Fruit fly (Drosophila melanogaster): Measurements from ENCODE around the gene Ant2.

Ant2 gene

DNA sequence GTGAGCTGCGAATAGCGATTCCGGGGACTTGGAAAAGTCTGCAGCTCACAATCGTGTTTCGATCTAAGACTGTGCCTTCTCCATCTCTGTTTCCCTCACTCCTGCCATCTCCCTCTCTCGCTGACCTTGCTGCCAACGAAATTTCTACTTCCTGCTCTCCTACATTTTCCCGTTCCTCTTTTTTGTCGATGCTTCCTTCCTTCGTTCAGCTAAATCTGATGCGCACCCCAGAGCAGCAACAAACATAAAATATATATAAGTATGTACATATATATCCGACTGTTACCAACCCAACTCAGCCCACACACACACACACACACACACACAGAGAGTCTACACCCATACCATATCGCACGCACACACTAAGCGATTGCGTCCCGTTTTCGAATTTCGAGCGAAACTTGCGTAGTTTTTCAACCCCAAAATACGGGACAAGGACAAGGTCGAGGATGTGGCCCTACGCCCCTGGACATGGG lies 37.6 kb upstream of the Ant2 start, which contains the start of gene Imp:
Gene Imp (minus strand): TSS at position 51 of the 476 bp plus-strand sequence.
- no peak for TF ChIP-seq toe (GFP tag; optimal IDR thresholded peaks at IDR 0.05)
- TF ChIP-seq ovo (GFP tag; optimal IDR thresholded peaks at IDR 0.05), result no peak
- TF ChIP-seq cic (GFP tag; optimal IDR thresholded peaks at IDR 0.05), result no peak
- no peak for TF ChIP-seq tj (GFP tag; optimal IDR thresholded peaks at IDR 0.05)
- no peak for TF ChIP-seq pad (GFP tag; optimal IDR thresholded peaks at IDR 0.05)
- TF ChIP-seq CG7045 (GFP tag; optimal IDR thresholded peaks at IDR 0.05), result no peak
- no peak for TF ChIP-seq CG7101 (tag; optimal IDR thresholded peaks at IDR 0.05)
- no peak for TF ChIP-seq bab1 (GFP tag; optimal IDR thresholded peaks at IDR 0.05)
- no peak for TF ChIP-seq Clk (GFP tag; optimal IDR thresholded peaks at IDR 0.05)
- no peak for TF ChIP-seq CG5204 (GFP tag; optimal IDR thresholded peaks at IDR 0.05)
- no peak for TF ChIP-seq Mnt (GFP tag; optimal IDR thresholded peaks at IDR 0.05)
- TF ChIP-seq cnc (optimal IDR thresholded peaks at IDR 0.05), result no peak
- no peak for TF ChIP-seq Hr96 (GFP tag; optimal IDR thresholded peaks at IDR 0.05)
- TF ChIP-seq CG33017 (tag; optimal IDR thresholded peaks at IDR 0.05), result no peak
- no peak for TF ChIP-seq CG12768 (GFP tag; optimal IDR thresholded peaks at IDR 0.05)
- TF ChIP-seq CG11617 (GFP tag; optimal IDR thresholded peaks at IDR 0.05), result no peak
- no peak for TF ChIP-seq CG14711 (tag; optimal IDR thresholded peaks at IDR 0.05)
- no peak for TF ChIP-seq CG1620 (GFP tag; optimal IDR thresholded peaks at IDR 0.05)
- TF ChIP-seq Crg-1 (GFP tag; optimal IDR thresholded peaks at IDR 0.05), result no peak

DNA sequence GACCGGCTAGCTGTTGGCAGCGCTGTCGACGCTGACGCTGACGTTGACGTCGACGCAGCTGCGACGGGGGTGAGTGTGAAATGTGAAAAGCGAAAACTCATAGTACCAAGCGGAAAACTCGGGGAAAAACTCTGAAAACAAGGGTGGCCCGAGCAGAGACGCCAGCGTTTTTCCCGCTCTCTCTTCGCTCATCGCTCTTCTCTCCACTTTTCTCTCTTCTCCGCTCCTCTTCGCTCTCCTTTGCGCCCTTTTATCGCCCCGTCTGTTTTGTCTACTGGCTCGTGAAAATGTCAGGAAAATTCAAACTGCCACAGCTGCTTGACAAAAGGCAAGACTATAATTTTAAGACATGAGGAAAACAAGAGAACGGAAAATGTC lies 36.7 kb upstream of the Ant2 start:
- TF ChIP-seq Mnt (GFP tag; optimal IDR thresholded peaks at IDR 0.05) (no peak), CG14711 (tag; optimal IDR thresholded peaks at IDR 0.05) (no peak), tj (GFP tag; optimal IDR thresholded peaks at IDR 0.05) (no peak), CG5204 (GFP tag; optimal IDR thresholded peaks at IDR 0.05) (no peak)

DNA sequence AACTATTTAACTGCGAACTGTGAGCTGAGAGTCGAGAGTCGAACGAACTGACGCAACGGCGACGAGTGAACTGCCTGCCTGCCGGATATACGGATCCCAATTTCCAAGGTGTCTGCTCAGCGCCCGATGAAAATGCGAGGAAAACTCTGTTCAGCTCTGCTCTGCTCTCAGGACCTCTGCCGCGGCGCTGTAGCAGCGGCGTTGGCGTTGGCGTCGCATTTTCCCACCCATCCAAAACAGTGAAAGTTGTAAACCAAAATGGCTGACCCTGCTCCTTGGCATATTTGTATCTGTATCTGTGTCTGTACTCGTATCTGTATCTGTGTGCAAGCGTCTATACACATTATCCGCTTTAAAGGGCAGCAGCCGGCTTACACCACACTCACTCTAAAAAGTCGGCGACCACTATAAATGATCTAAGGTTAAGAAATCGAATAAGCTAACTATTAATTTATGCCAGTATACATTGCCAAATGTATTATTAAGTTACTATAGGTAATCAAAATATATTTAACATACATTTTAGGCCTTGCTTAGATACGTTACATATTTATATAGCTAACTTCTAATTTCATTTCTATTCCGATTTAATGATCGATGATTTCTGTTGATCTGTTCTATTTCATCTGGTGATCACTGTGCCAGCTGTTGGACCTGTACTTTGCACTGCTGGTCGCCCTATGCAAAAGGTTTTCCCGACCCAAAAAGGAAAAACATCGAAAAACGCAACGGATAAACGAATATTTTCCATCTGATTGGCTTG lies 36.2 kb upstream of the Ant2 start:
- TF ChIP-seq Clk (GFP tag; optimal IDR thresholded peaks at IDR 0.05), result no peak
- TF ChIP-seq ovo (GFP tag; optimal IDR thresholded peaks at IDR 0.05), result no peak
- no peak for TF ChIP-seq CG7101 (tag; optimal IDR thresholded peaks at IDR 0.05)
- no peak for TF ChIP-seq toe (GFP tag; optimal IDR thresholded peaks at IDR 0.05)
- no peak for TF ChIP-seq pad (GFP tag; optimal IDR thresholded peaks at IDR 0.05)
- no peak for TF ChIP-seq tj (GFP tag; optimal IDR thresholded peaks at IDR 0.05)
- no peak for TF ChIP-seq CG14711 (tag; optimal IDR thresholded peaks at IDR 0.05)
- TF ChIP-seq CG11617 (GFP tag; optimal IDR thresholded peaks at IDR 0.05), result no peak

DNA sequence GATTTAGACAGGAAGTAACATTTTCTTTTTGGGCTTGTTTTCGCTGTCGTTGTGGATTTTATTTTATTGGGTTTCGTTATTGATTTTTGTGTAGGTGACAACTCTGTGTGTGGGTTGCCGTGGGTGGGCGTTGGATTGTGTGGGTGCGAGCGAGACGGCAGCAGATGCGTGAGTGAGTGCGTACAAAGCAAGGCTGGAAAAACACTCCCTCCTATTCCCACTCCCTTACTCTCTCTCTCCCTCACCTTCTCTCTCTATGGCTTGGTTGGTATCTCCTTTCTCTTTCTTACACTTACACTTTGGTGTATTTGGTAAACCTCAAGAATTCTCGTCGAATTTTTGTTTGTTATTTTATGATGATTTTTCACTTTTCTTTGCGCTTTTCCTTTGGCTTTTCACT lies 35.4 kb upstream of the Ant2 start:
- TF ChIP-seq Clk (GFP tag; optimal IDR thresholded peaks at IDR 0.05) (no peak), bab1 (GFP tag; optimal IDR thresholded peaks at IDR 0.05) (no peak), CG14711 (tag; optimal IDR thresholded peaks at IDR 0.05) (peak; percentile 27)

DNA sequence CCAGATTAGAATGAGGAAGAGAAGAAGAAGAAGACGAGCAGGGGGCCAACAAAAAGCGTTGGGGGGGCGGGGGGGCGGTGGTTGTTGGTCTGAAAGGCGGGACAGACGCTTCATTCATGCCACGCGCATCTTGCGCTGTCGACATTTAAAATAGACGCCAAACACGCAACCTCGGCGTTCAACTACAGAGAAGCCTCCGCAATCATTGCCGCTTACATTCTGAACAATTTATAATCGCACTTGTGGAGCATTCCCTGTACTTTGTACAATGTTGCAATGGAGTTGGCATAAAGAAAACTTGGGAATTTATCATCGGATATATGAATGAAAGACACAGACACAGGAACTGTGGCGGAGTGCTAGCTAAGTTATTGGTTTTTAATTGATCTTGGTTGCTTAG lies 34.0 kb upstream of the Ant2 start:
- TF ChIP-seq CG12768 (GFP tag; optimal IDR thresholded peaks at IDR 0.05) (no peak), Mnt (GFP tag; optimal IDR thresholded peaks at IDR 0.05) (no peak), pad (GFP tag; optimal IDR thresholded peaks at IDR 0.05) (no peak), CG7101 (tag; optimal IDR thresholded peaks at IDR 0.05) (no peak), CG7045 (GFP tag; optimal IDR thresholded peaks at IDR 0.05) (no peak), Clk (GFP tag; optimal IDR thresholded peaks at IDR 0.05) (no peak), toe (GFP tag; optimal IDR thresholded peaks at IDR 0.05) (no peak), CG14711 (tag; optimal IDR thresholded peaks at IDR 0.05) (no peak), CG11617 (GFP tag; optimal IDR thresholded peaks at IDR 0.05) (no peak), bab1 (GFP tag; optimal IDR thresholded peaks at IDR 0.05) (no peak), CG33017 (tag; optimal IDR thresholded peaks at IDR 0.05) (no peak), Hr96 (GFP tag; optimal IDR thresholded peaks at IDR 0.05) (no peak)

DNA sequence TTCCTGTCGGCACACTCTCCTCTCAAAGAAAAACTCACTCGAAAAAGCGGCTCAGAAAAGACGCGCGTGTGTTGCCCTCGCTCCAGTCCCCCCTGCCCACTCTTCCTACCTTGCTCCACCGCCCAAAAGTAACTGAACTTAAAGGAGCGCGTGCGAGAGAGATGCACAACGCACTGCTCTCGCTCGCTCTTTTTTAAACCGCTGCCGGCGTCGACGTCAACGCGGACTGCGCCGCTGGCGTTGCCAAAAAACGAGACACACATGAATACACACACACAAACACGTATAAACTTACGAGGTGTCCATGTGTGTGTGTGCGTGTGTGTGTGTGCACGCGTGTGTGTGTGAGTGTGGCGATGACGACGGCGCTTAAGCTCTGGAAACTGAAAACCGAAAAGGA lies 30.1 kb upstream of the Ant2 start:
- TF ChIP-seq kay (GFP tag; ENCODE audit: borderline replicate concordance), result no peak
- TF ChIP-seq CG11617 (GFP tag; optimal IDR thresholded peaks at IDR 0.05), result no peak
- TF ChIP-seq CG33017 (tag; optimal IDR thresholded peaks at IDR 0.05), result no peak
- TF ChIP-seq tj (GFP tag; optimal IDR thresholded peaks at IDR 0.05), result no peak
- no peak for TF ChIP-seq Mnt (GFP tag; optimal IDR thresholded peaks at IDR 0.05)
- no peak for TF ChIP-seq bab1 (GFP tag; optimal IDR thresholded peaks at IDR 0.05)
- no peak for TF ChIP-seq CG7101 (tag; optimal IDR thresholded peaks at IDR 0.05)
- no peak for TF ChIP-seq Hr96 (GFP tag; optimal IDR thresholded peaks at IDR 0.05)

DNA sequence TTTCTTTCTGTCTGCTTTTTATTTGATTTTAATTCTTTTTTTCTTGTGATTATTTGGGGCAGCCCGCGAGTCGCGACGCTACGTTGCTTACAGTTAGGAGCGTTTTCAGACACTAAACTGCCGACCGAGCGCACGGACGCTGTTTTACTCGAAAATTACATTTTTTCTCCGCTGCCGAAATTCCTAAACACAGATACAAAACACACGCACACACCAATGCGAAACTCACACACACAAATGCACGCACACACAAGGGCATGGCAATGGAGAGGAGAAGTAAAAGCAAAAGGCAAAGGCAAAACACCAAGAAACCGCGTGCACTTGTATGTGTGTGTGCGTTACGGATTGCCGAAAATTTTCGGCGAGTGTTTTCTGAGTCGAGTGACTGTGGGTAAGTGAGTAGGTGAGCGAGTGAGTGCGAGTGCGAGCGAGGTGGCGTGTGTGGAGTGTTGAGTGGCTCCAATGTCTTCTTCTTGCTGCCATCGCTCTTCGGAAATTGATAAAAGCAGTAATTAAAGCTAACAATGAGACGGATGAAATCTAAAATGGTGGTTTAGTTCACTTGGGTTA lies 28.9 kb upstream of the Ant2 start:
- TF ChIP-seq tj (GFP tag; optimal IDR thresholded peaks at IDR 0.05) (peak; percentile 57), toe (GFP tag; optimal IDR thresholded peaks at IDR 0.05) (no peak), pad (GFP tag; optimal IDR thresholded peaks at IDR 0.05) (peak; percentile 95), CG14711 (tag; optimal IDR thresholded peaks at IDR 0.05) (no peak), CG7045 (GFP tag; optimal IDR thresholded peaks at IDR 0.05) (no peak), cnc (optimal IDR thresholded peaks at IDR 0.05) (no peak), kay (GFP tag; ENCODE audit: borderline replicate concordance) (no peak), Mnt (GFP tag; optimal IDR thresholded peaks at IDR 0.05) (no peak), Clk (GFP tag; optimal IDR thresholded peaks at IDR 0.05) (no peak), CG7101 (tag; optimal IDR thresholded peaks at IDR 0.05) (no peak), CG11617 (GFP tag; optimal IDR thresholded peaks at IDR 0.05) (no peak), Crg-1 (GFP tag; optimal IDR thresholded peaks at IDR 0.05) (no peak), Hr96 (GFP tag; optimal IDR thresholded peaks at IDR 0.05) (no peak)
